In genomic region chr3R:24226744-24227143, dm6 we compare ENCODE assay signal across 5 fruit fly cellular contexts.
TF ChIP-seq lines count a peak whose summit lies in the region.

TSS of gene Spps (minus strand) at chr3R:24226934.
TSS of gene CG13609 (plus strand) at chr3R:24227023.

- TF ChIP-seq CTCF in whole organism, embryonic (GFP tag; optimal IDR thresholded peaks at IDR 0.05; lab: Kevin White, UChicago): no peak

TF ChIP-seq in whole organism, adult, 20 proteins besides CTCF, POLR2A, EP300 and RAD21:
- TF ChIP-seq CG7045 (GFP tag; optimal IDR thresholded peaks at IDR 0.05; lab: Kevin White, UChicago) (no peak), bab1 (GFP tag; optimal IDR thresholded peaks at IDR 0.05; lab: Kevin White, UChicago) (peak; percentile 57), CG7101 (tag; optimal IDR thresholded peaks at IDR 0.05; lab: Kevin White, UChicago) (no peak), toe (GFP tag; optimal IDR thresholded peaks at IDR 0.05; lab: Kevin White, UChicago) (no peak), ovo (GFP tag; optimal IDR thresholded peaks at IDR 0.05; lab: Kevin White, UChicago) (no peak), cic (GFP tag; optimal IDR thresholded peaks at IDR 0.05; lab: Kevin White, UChicago) (peak; percentile 65), Mnt (GFP tag; optimal IDR thresholded peaks at IDR 0.05; lab: Kevin White, UChicago) (no peak), CG11617 (GFP tag; optimal IDR thresholded peaks at IDR 0.05; lab: Kevin White, UChicago) (peak; percentile 15), tj (GFP tag; optimal IDR thresholded peaks at IDR 0.05; lab: Kevin White, UChicago) (peak; percentile 21), Clk (GFP tag; optimal IDR thresholded peaks at IDR 0.05; lab: Kevin White, UChicago) (no peak)

TF ChIP-seq in whole organism, embryonic, 481 proteins besides CTCF, POLR2A, EP300 and RAD21 (continues in another document):
- TF ChIP-seq CG10979 (tag; optimal IDR thresholded peaks at IDR 0.05; lab: Kevin White, UChicago): no peak
- no peak for TF ChIP-seq Bteb2 (GFP tag; optimal IDR thresholded peaks at IDR 0.05; lab: Kevin White, UChicago)
- TF ChIP-seq CG9727 (GFP tag; optimal IDR thresholded peaks at IDR 0.05; lab: Kevin White, UChicago): no peak
- TF ChIP-seq CG1603 (tag; optimal IDR thresholded peaks at IDR 0.05; lab: Kevin White, UChicago): peak; percentile 85
- TF ChIP-seq HmgD (GFP tag; optimal IDR thresholded peaks at IDR 0.05; lab: Kevin White, UChicago): peak; percentile 18
- no peak for TF ChIP-seq CG31365 (tag; optimal IDR thresholded peaks at IDR 0.05; lab: Kevin White, UChicago)
- no peak for TF ChIP-seq cad (GFP tag; optimal IDR thresholded peaks at IDR 0.05; lab: Kevin White, UChicago)
- TF ChIP-seq E2f2 (GFP tag; IDR thresholded peaks at IDR 0.05; lab: Robert Waterston, UW): peak; percentile 72
- TF ChIP-seq CG17802 (tag; optimal IDR thresholded peaks at IDR 0.05; lab: Kevin White, UChicago): no peak
- TF ChIP-seq scrt (GFP tag; optimal IDR thresholded peaks at IDR 0.05; lab: Kevin White, UChicago): no peak
- TF ChIP-seq Ets97D (GFP tag; optimal IDR thresholded peaks at IDR 0.05; lab: Kevin White, UChicago): peak; percentile 93
- no peak for TF ChIP-seq dimm (GFP tag; IDR thresholded peaks at IDR 0.05; lab: Robert Waterston, UW)
- no peak for TF ChIP-seq tio (GFP tag; optimal IDR thresholded peaks at IDR 0.05; lab: Kevin White, UChicago)
- no peak for TF ChIP-seq Max (GFP tag; optimal IDR thresholded peaks at IDR 0.05; lab: Kevin White, UChicago)
- TF ChIP-seq CG7556 (GFP tag; optimal IDR thresholded peaks at IDR 0.05; lab: Kevin White, UChicago): no peak
- no peak for TF ChIP-seq CG3726 (GFP tag; IDR thresholded peaks at IDR 0.05; lab: Robert Waterston, UW)
- TF ChIP-seq CG8765 (GFP tag; IDR thresholded peaks at IDR 0.05; lab: Robert Waterston, UW): no peak
- TF ChIP-seq CG18619 (GFP tag; optimal IDR thresholded peaks at IDR 0.05; lab: Kevin White, UChicago): no peak
- peak; percentile 92 for TF ChIP-seq CG42726 (GFP tag; IDR thresholded peaks at IDR 0.05; lab: Robert Waterston, UW; ENCODE audit: partially characterized antibody)
- TF ChIP-seq CG2889 (GFP tag; IDR thresholded peaks at IDR 0.05; lab: Robert Waterston, UW): no peak
- TF ChIP-seq gcm (GFP tag; optimal IDR thresholded peaks at IDR 0.05; lab: Kevin White, UChicago): no peak
- TF ChIP-seq croc (GFP tag; conservative IDR thresholded peaks at IDR 0.05; lab: Robert Waterston, UW): no peak

TF ChIP-seq in whole organism, prepupa, 60 proteins besides CTCF, POLR2A, EP300 and RAD21 (continues in another document):
- no peak for TF ChIP-seq Lpt (GFP tag; optimal IDR thresholded peaks at IDR 0.05; lab: Kevin White, UChicago)
- no peak for TF ChIP-seq CG11294 (GFP tag; IDR thresholded peaks at IDR 0.05; lab: Robert Waterston, UW)
- peak; percentile 98 for TF ChIP-seq Blimp-1 (GFP tag; optimal IDR thresholded peaks at IDR 0.05; lab: Kevin White, UChicago)
- TF ChIP-seq Hr39 (GFP tag; optimal IDR thresholded peaks at IDR 0.05; lab: Kevin White, UChicago): no peak
- TF ChIP-seq achi (GFP tag; optimal IDR thresholded peaks at IDR 0.05; lab: Kevin White, UChicago): peak; percentile 52
- no peak for TF ChIP-seq eg (GFP tag; IDR thresholded peaks at IDR 0.05; lab: Robert Waterston, UW)
- peak; percentile 58 for TF ChIP-seq Eip78C (GFP tag; lab: Kevin White, UChicago)
- TF ChIP-seq Eip75B (GFP tag; optimal IDR thresholded peaks at IDR 0.05; lab: Kevin White, UChicago): no peak
- no peak for TF ChIP-seq CG3032 (tag; optimal IDR thresholded peaks at IDR 0.05; lab: Kevin White, UChicago)
- no peak for TF ChIP-seq CG8319 (GFP tag; optimal IDR thresholded peaks at IDR 0.05; lab: Kevin White, UChicago)
- TF ChIP-seq Ets96B (tag; optimal IDR thresholded peaks at IDR 0.05; lab: Kevin White, UChicago): no peak
- TF ChIP-seq acj6 (GFP tag; optimal IDR thresholded peaks at IDR 0.05; lab: Kevin White, UChicago): no peak
- peak; percentile 5 for TF ChIP-seq CG6854 (GFP tag; optimal IDR thresholded peaks at IDR 0.05; lab: Kevin White, UChicago)
- no peak for TF ChIP-seq lz (GFP tag; optimal IDR thresholded peaks at IDR 0.05; lab: Kevin White, UChicago)
- TF ChIP-seq CG32006 (GFP tag; optimal IDR thresholded peaks at IDR 0.05; lab: Kevin White, UChicago): no peak
- no peak for TF ChIP-seq CG10631 (GFP tag; optimal IDR thresholded peaks at IDR 0.05; lab: Kevin White, UChicago)
- TF ChIP-seq Sox102F (GFP tag; optimal IDR thresholded peaks at IDR 0.05; lab: Kevin White, UChicago): no peak
- TF ChIP-seq Smox (GFP tag; optimal IDR thresholded peaks at IDR 0.05; lab: Kevin White, UChicago): no peak
- TF ChIP-seq esn (GFP tag; optimal IDR thresholded peaks at IDR 0.05; lab: Kevin White, UChicago): peak; percentile 17
- no peak for TF ChIP-seq CG1621 (tag; optimal IDR thresholded peaks at IDR 0.05; lab: Kevin White, UChicago)
- peak; percentile 3 for TF ChIP-seq CG3919 (GFP tag; optimal IDR thresholded peaks at IDR 0.05; lab: Kevin White, UChicago)
- no peak for TF ChIP-seq CG34406 (GFP tag; optimal IDR thresholded peaks at IDR 0.05; lab: Kevin White, UChicago)
- no peak for TF ChIP-seq fd85E (GFP tag; optimal IDR thresholded peaks at IDR 0.05; lab: Kevin White, UChicago)

TF ChIP-seq in whole organism, pupa, 21 proteins besides CTCF, POLR2A, EP300 and RAD21:
- TF ChIP-seq Snoo (tag; optimal IDR thresholded peaks at IDR 0.05; lab: Kevin White, UChicago) (peak; percentile 21), CG4496 (GFP tag; IDR thresholded peaks at IDR 0.05; lab: Robert Waterston, UW) (no peak)

TF ChIP-seq in whole organism, wandering third instar larva, 38 proteins besides CTCF, POLR2A, EP300 and RAD21:
- TF ChIP-seq lola (GFP tag; optimal IDR thresholded peaks at IDR 0.05; lab: Kevin White, UChicago) (no peak), Abd-B (GFP tag; optimal IDR thresholded peaks at IDR 0.05; lab: Kevin White, UChicago) (no peak), foxo (GFP tag; optimal IDR thresholded peaks at IDR 0.05; lab: Kevin White, UChicago) (peak in 1 of 2 experiments; percentile 10), sage (GFP tag; optimal IDR thresholded peaks at IDR 0.05; lab: Kevin White, UChicago) (no peak), rgr (GFP tag; optimal IDR thresholded peaks at IDR 0.05; lab: Kevin White, UChicago) (no peak), sv (GFP tag; optimal IDR thresholded peaks at IDR 0.05; lab: Kevin White, UChicago) (no peak), psq (GFP tag; optimal IDR thresholded peaks at IDR 0.05; lab: Kevin White, UChicago) (peak; percentile 11), Mio (GFP tag; optimal IDR thresholded peaks at IDR 0.05; lab: Kevin White, UChicago) (no peak), Dif (GFP tag; optimal IDR thresholded peaks at IDR 0.05; lab: Kevin White, UChicago; ENCODE audit: partially characterized antibody) (no peak), N (GFP tag; optimal IDR thresholded peaks at IDR 0.05; lab: Kevin White, UChicago) (no peak), dmrt93B (GFP tag; optimal IDR thresholded peaks at IDR 0.05; lab: Kevin White, UChicago) (no peak), dl (GFP tag; optimal IDR thresholded peaks at IDR 0.05; lab: Kevin White, UChicago; ENCODE audit: insufficient read depth in 1 of 2, partially characterized antibody in 2 of 2) (no peak), usp (GFP tag; optimal IDR thresholded peaks at IDR 0.05; lab: Kevin White, UChicago) (no peak), dsf (GFP tag; optimal IDR thresholded peaks at IDR 0.05; lab: Kevin White, UChicago; ENCODE audit: borderline replicate concordance) (no peak), OdsH (GFP tag; optimal IDR thresholded peaks at IDR 0.05; lab: Kevin White, UChicago) (no peak), woc (GFP tag; optimal IDR thresholded peaks at IDR 0.05; lab: Kevin White, UChicago) (no peak), Rel (GFP tag; optimal IDR thresholded peaks at IDR 0.05; lab: Kevin White, UChicago) (no peak), Rel (tag; optimal IDR thresholded peaks at IDR 0.05; lab: Kevin White, UChicago) (peak; percentile 27), CG32264 (GFP tag; optimal IDR thresholded peaks at IDR 0.05; lab: Kevin White, UChicago) (no peak), brk (GFP tag; optimal IDR thresholded peaks at IDR 0.05; lab: Kevin White, UChicago) (no peak), Myc (optimal IDR thresholded peaks at IDR 0.05; lab: Kevin White, UChicago) (peak; percentile 6), HLH106 (tag; optimal IDR thresholded peaks at IDR 0.05; lab: Kevin White, UChicago) (no peak), Sp1 (GFP tag; optimal IDR thresholded peaks at IDR 0.05; lab: Kevin White, UChicago) (peak; percentile 36), pan (optimal IDR thresholded peaks at IDR 0.05; lab: Kevin White, UChicago) (no peak), jim (GFP tag; optimal IDR thresholded peaks at IDR 0.05; lab: Kevin White, UChicago) (no peak), CG9705 (GFP tag; optimal IDR thresholded peaks at IDR 0.05; lab: Kevin White, UChicago) (no peak), GATAd (GFP tag; optimal IDR thresholded peaks at IDR 0.05; lab: Kevin White, UChicago) (no peak), ey (GFP tag; optimal IDR thresholded peaks at IDR 0.05; lab: Kevin White, UChicago) (no peak), br (GFP tag; optimal IDR thresholded peaks at IDR 0.05; lab: Kevin White, UChicago) (no peak), Jra (GFP tag; optimal IDR thresholded peaks at IDR 0.05; lab: Kevin White, UChicago) (no peak), Hnf4 (GFP tag; optimal IDR thresholded peaks at IDR 0.05; lab: Kevin White, UChicago) (no peak)
